Worm (Caenorhabditis elegans) whole organism, L2 larva: ENCODE measurements around the gene ubc-1.

Experiments
- F13H6.1 ChIP-seq: sonication (generic microtip); optimal IDR thresholded peaks from 2 replicates; lab custom pipeline; 2016; ENCODE audit warnings: missing genetic modification characterization, missing compliant biosample characterization
- alr-1 ChIP-seq: fragments of 150-350 bp; optimal IDR thresholded peaks from 2 replicates; lab custom pipeline; 2014; ENCODE audit warnings: missing biosample characterization, missing genetic modification characterization
- crh-2 ChIP-seq: sonication (generic microtip); optimal IDR thresholded peaks from 2 replicates; lab custom pipeline; 2017; ENCODE audit warnings: missing biosample characterization, missing genetic modification characterization
- dmd-4 ChIP-seq: sonication (generic microtip); optimal IDR thresholded peaks from 2 replicates; lab custom pipeline; 2017; ENCODE audit warnings: missing biosample characterization, missing genetic modification characterization
- egl-27 ChIP-seq: sonication (generic microtip); optimal IDR thresholded peaks from 3 replicates; lab custom pipeline; 2017; ENCODE audit warnings: missing biosample characterization, missing genetic modification reagents, missing genetic modification characterization
- gmeb-1 ChIP-seq: fragments of 150-350 bp; optimal IDR thresholded peaks from 2 replicates; lab custom pipeline; 2014; ENCODE audit warnings: missing biosample characterization, missing genetic modification characterization
- lin-11 ChIP-seq: fragments of 150-350 bp; sonication (generic microtip); optimal IDR thresholded peaks from 2 replicates; lab custom pipeline; 2014; ENCODE audit warnings: missing biosample characterization, missing genetic modification characterization, inconsistent platforms, mixed read lengths
- lin-39 ChIP-seq: fragments of 150-350 bp; optimal IDR thresholded peaks from 2 replicates; lab custom pipeline; 2014; ENCODE audit warnings: missing biosample characterization, missing genetic modification reagents, missing genetic modification characterization
- nhr-12 ChIP-seq: fragments of 150-350 bp; optimal IDR thresholded peaks from 2 replicates; lab custom pipeline; 2014; ENCODE audit warnings: missing biosample characterization, missing genetic modification characterization
- nhr-129 ChIP-seq: fragments of 150-350 bp; optimal IDR thresholded peaks from 2 replicates; lab custom pipeline; 2014; ENCODE audit warnings: missing biosample characterization, missing genetic modification characterization
- nhr-25 ChIP-seq: fragments of 150-350 bp; sonication (generic microtip); optimal IDR thresholded peaks from 3 replicates; lab custom pipeline; 2014; ENCODE audit warnings: missing biosample characterization, missing genetic modification characterization
- peb-1 ChIP-seq: fragments of 150-350 bp; optimal IDR thresholded peaks from 2 replicates; lab custom pipeline; 2014; ENCODE audit warnings: missing biosample characterization, missing genetic modification characterization
- skn-1 ChIP-seq: sonication (generic microtip); optimal IDR thresholded peaks from 2 replicates; lab custom pipeline; 2017; ENCODE audit warnings: missing biosample characterization, missing genetic modification characterization
- sma-9 ChIP-seq, 2 experiments: fragments of 150-350 bp in 1 of 2; sonication (generic microtip) in 1 of 2; optimal IDR thresholded peaks; 2 replicates each; lab custom pipeline; 2014 to 2016; ENCODE audit warnings: missing genetic modification characterization in 2 of 2, mild to moderate bottlenecking in 1 of 2, missing biosample characterization in 1 of 2, missing compliant biosample characterization in 1 of 2, missing genetic modification reagents in 1 of 2, moderate library complexity in 1 of 2

DNA sequence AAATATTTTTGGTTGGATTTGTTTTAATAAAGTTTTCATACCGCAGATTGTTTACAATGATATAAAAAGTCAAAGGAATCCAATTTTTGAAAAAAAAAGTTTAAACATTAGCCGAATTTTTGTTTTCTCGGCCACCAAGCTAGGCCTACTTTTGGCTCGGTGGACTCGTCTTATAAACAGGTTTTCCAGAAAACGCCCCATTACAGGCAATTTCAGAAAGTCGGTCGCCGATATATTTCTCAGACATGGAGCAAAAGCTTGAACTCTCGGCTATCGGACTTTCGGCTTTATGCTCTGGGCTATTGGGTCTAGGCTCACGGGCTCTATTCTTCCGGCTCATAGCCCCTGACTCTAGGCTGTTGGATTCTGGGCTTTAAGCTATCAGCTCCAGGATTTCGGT, 19.7 kb upstream of the ubc-1 start:
- no peak for TF ChIP-seq lin-11 (tag; lab: Kevin White, UChicago)
- TF ChIP-seq F13H6.1 (tag; lab: Kevin White, UChicago) = no peak
- TF ChIP-seq nhr-12 (tag; lab: Kevin White, UChicago) = no peak
- TF ChIP-seq peb-1 = no peak
- no peak for TF ChIP-seq skn-1 (tag; lab: Kevin White, UChicago)
- no peak for TF ChIP-seq sma-9 (GFP tag; optimal IDR thresholded peaks at IDR 0.05; lab: Kevin White, UChicago)
- TF ChIP-seq sma-9 (tag; optimal IDR thresholded peaks at IDR 0.05; lab: Kevin White, UChicago) = no peak
- TF ChIP-seq lin-39 (tag; lab: Kevin White, UChicago) = no peak
- TF ChIP-seq nhr-129 = no peak
- TF ChIP-seq gmeb-1 (tag; lab: Kevin White, UChicago) = no peak
- no peak for TF ChIP-seq crh-2 (tag; lab: Kevin White, UChicago)
- TF ChIP-seq alr-1 (tag; lab: Kevin White, UChicago) = no peak
- TF ChIP-seq dmd-4 (tag; lab: Kevin White, UChicago) = no peak
- no peak for TF ChIP-seq egl-27 (tag; lab: Kevin White, UChicago)
- no peak for TF ChIP-seq nhr-25
